Fruit fly (Drosophila melanogaster) whole organism, prepupa: Measurements from ENCODE around the gene CG9536.

Experiments used
- CG11294 ChIP-seq: fragments of 200-800 bp; sonication (Bioruptor generic); IDR thresholded peaks from 2 replicates; pipeline ENCODE4 v1.3.6; 2022; ENCODE audit warnings: missing biosample characterization, missing genetic modification characterization
- CG11762 ChIP-seq: fragments of 200-800 bp; sonication (Bioruptor generic); optimal IDR thresholded peaks from 3 replicates; lab custom pipeline; 2016; ENCODE audit warnings: missing biosample characterization, missing genetic modification characterization; ENCODE audit not compliant: insufficient read depth
- CG11902 ChIP-seq: fragments of 200-800 bp; sonication (Bioruptor generic); optimal IDR thresholded peaks from 3 replicates; lab custom pipeline; 2016; ENCODE audit warnings: missing biosample characterization, missing genetic modification characterization
- CG15336 ChIP-seq: fragments of 200-800 bp; sonication (Bioruptor generic); IDR thresholded peaks from 2 replicates; pipeline ENCODE4 v1.3.6; 2022; ENCODE audit warnings: missing biosample characterization, missing genetic modification characterization
- CG1621 ChIP-seq: fragments of 200-800 bp; sonication (Bioruptor generic); optimal IDR thresholded peaks from 3 replicates; lab custom pipeline; 2018; ENCODE audit warnings: missing biosample characterization, mild to moderate bottlenecking, missing genetic modification characterization
- CG16779 ChIP-seq: fragments of 200-800 bp; sonication (Bioruptor generic); optimal IDR thresholded peaks from 3 replicates; lab custom pipeline; 2017; ENCODE audit warnings: missing biosample characterization, mild to moderate bottlenecking, missing genetic modification characterization
- CG3032 ChIP-seq: fragments of 200-800 bp; optimal IDR thresholded peaks from 2 replicates; lab custom pipeline; 2019; ENCODE audit warnings: missing biosample characterization, mild to moderate bottlenecking, missing genetic modification characterization, moderate library complexity
- CG32006 ChIP-seq: fragments of 200-800 bp; sonication (Bioruptor generic); optimal IDR thresholded peaks from 3 replicates; lab custom pipeline; 2017; ENCODE audit warnings: missing biosample characterization, mild to moderate bottlenecking, missing genetic modification characterization
- CG34406 ChIP-seq: fragments of 200-800 bp; sonication (Bioruptor generic); optimal IDR thresholded peaks from 3 replicates; lab custom pipeline; 2016; ENCODE audit warnings: missing biosample characterization, missing genetic modification characterization
- CG3919 ChIP-seq: fragments of 200-800 bp; sonication (Bioruptor generic); optimal IDR thresholded peaks from 3 replicates; lab custom pipeline; 2016; ENCODE audit warnings: missing biosample characterization, missing genetic modification characterization
- CG4318 ChIP-seq: fragments of 200-800 bp; sonication (Bioruptor generic); optimal IDR thresholded peaks from 3 replicates; lab custom pipeline; 2017; ENCODE audit warnings: missing biosample characterization, mild to moderate bottlenecking, missing genetic modification characterization
- CG6163 ChIP-seq: fragments of 200-800 bp; sonication (Bioruptor generic); IDR thresholded peaks from 3 replicates; pipeline ENCODE4 v1.3.6; 2022; ENCODE audit warnings: missing biosample characterization, missing genetic modification characterization
- CG6792 ChIP-seq: fragments of 200-800 bp; sonication (Bioruptor generic); optimal IDR thresholded peaks from 3 replicates; lab custom pipeline; 2016; ENCODE audit warnings: missing biosample characterization, missing genetic modification characterization
- CG6808 ChIP-seq: fragments of 200-800 bp; sonication (Bioruptor generic); optimal IDR thresholded peaks from 3 replicates; lab custom pipeline; 2017; ENCODE audit warnings: missing biosample characterization, missing genetic modification characterization, mild to moderate bottlenecking, moderate library complexity, missing genetic modification reagents
- CG6854 ChIP-seq: fragments of 200-800 bp; sonication (Bioruptor generic); optimal IDR thresholded peaks from 2 replicates; lab custom pipeline; 2017; ENCODE audit warnings: missing biosample characterization, mild to moderate bottlenecking, missing genetic modification characterization
- CG8119 ChIP-seq: fragments of 200-800 bp; sonication (Bioruptor generic); IDR thresholded peaks from 3 replicates; pipeline ENCODE4 v1.3.6; 2022; ENCODE audit warnings: missing biosample characterization, missing genetic modification characterization
- CG8632 ChIP-seq: fragments of 200-800 bp; sonication (Bioruptor generic); optimal IDR thresholded peaks from 3 replicates; lab custom pipeline; 2016; ENCODE audit warnings: missing biosample characterization, missing genetic modification characterization
- CG9139 ChIP-seq: fragments of 200-800 bp; sonication (Bioruptor generic); optimal IDR thresholded peaks from 3 replicates; lab custom pipeline; 2017; ENCODE audit warnings: missing biosample characterization, mild to moderate bottlenecking, missing genetic modification characterization
- Eip75B ChIP-seq: fragments of 200-800 bp; sonication (Bioruptor generic); optimal IDR thresholded peaks from 3 replicates; lab custom pipeline; 2016; ENCODE audit warnings: missing biosample characterization, missing genetic modification characterization
- Eip78C ChIP-seq: fragments of 200-800 bp; sonication (Bioruptor generic); peaks from one replicate; lab custom pipeline; 2016; ENCODE audit warnings: missing biosample characterization, missing genetic modification characterization
- Eip93F ChIP-seq: fragments of 200-800 bp; sonication (Bioruptor generic); optimal IDR thresholded peaks from 2 replicates; lab custom pipeline; 2016; ENCODE audit warnings: missing biosample characterization, mild to moderate bottlenecking, missing genetic modification characterization
- Ets21C ChIP-seq: fragments of 200-800 bp; sonication (Bioruptor generic); optimal IDR thresholded peaks from 3 replicates; lab custom pipeline; 2016; ENCODE audit warnings: missing biosample characterization, missing genetic modification characterization
- Ets96B ChIP-seq: fragments of 200-800 bp; optimal IDR thresholded peaks from 2 replicates; lab custom pipeline; 2019; ENCODE audit warnings: missing biosample characterization, mild to moderate bottlenecking, missing genetic modification characterization, moderate library complexity
- Gug ChIP-seq: fragments of 200-800 bp; sonication (Bioruptor generic); IDR thresholded peaks from 2 replicates; pipeline ENCODE4 v1.3.6; 2022; ENCODE audit warnings: missing biosample characterization, missing genetic modification characterization
- Hr38 ChIP-seq: sonication (Bioruptor generic); optimal IDR thresholded peaks from 2 replicates; lab custom pipeline; 2016; ENCODE audit warnings: missing biosample characterization, missing genetic modification characterization
- Hr39 ChIP-seq: fragments of 200-800 bp; sonication (Bioruptor generic); optimal IDR thresholded peaks from 2 replicates; lab custom pipeline; 2016; ENCODE audit warnings: missing biosample characterization, missing genetic modification characterization
- Lpt ChIP-seq: fragments of 200-800 bp; sonication (Bioruptor generic); optimal IDR thresholded peaks from 3 replicates; lab custom pipeline; 2016; ENCODE audit warnings: missing biosample characterization, missing genetic modification characterization
- Met ChIP-seq: fragments of 200-800 bp; sonication (Bioruptor generic); optimal IDR thresholded peaks from 3 replicates; lab custom pipeline; 2016; ENCODE audit warnings: missing biosample characterization, missing genetic modification characterization
- Smox ChIP-seq: fragments of 200-800 bp; sonication (Bioruptor generic); optimal IDR thresholded peaks from 3 replicates; lab custom pipeline; 2016; ENCODE audit warnings: missing biosample characterization, missing genetic modification characterization
- Sox102F ChIP-seq: fragments of 200-800 bp; sonication (Bioruptor generic); optimal IDR thresholded peaks from 2 replicates; lab custom pipeline; 2016; ENCODE audit warnings: missing biosample characterization, mild to moderate bottlenecking, missing genetic modification characterization
- Sox14 ChIP-seq: fragments of 200-800 bp; sonication (Bioruptor generic); optimal IDR thresholded peaks from 3 replicates; lab custom pipeline; 2016; ENCODE audit warnings: missing biosample characterization, missing genetic modification characterization
- Sox15 ChIP-seq: fragments of 200-800 bp; sonication (Bioruptor generic); optimal IDR thresholded peaks from 3 replicates; lab custom pipeline; 2016; ENCODE audit warnings: missing biosample characterization, missing genetic modification characterization
- acj6 ChIP-seq: fragments of 200-800 bp; sonication (Bioruptor generic); optimal IDR thresholded peaks from 3 replicates; lab custom pipeline; 2016; ENCODE audit warnings: missing biosample characterization, missing genetic modification characterization
- dac ChIP-seq: fragments of 200-800 bp; sonication (Bioruptor generic); optimal IDR thresholded peaks from 2 replicates; lab custom pipeline; 2017; ENCODE audit warnings: missing biosample characterization, mild to moderate bottlenecking, missing genetic modification characterization
- dsx ChIP-seq: fragments of 200-800 bp; optimal IDR thresholded peaks from 3 replicates; lab custom pipeline; 2019; ENCODE audit warnings: missing biosample characterization, mild to moderate bottlenecking, missing genetic modification characterization, moderate library complexity; ENCODE audit not compliant: poor library complexity, severe bottlenecking
- eg ChIP-seq: fragments of 200-800 bp; sonication (Bioruptor generic); IDR thresholded peaks from 3 replicates; pipeline ENCODE4 v1.3.6; 2022; ENCODE audit warnings: missing biosample characterization, missing genetic modification characterization
- esn ChIP-seq: fragments of 200-800 bp; sonication (Bioruptor generic); optimal IDR thresholded peaks from 2 replicates; lab custom pipeline; 2016; ENCODE audit warnings: missing biosample characterization, mild to moderate bottlenecking, missing genetic modification characterization, moderate library complexity
- fd59A ChIP-seq: fragments of 200-800 bp; sonication (Bioruptor generic); optimal IDR thresholded peaks from 2 replicates; lab custom pipeline; 2017; ENCODE audit warnings: missing biosample characterization, mild to moderate bottlenecking, missing genetic modification characterization, missing genetic modification reagents
- fkh ChIP-seq: fragments of 200-800 bp; sonication (Bioruptor generic); optimal IDR thresholded peaks from 3 replicates; lab custom pipeline; 2017; ENCODE audit warnings: missing biosample characterization, mild to moderate bottlenecking, missing genetic modification characterization, moderate library complexity
- net ChIP-seq: fragments of 200-800 bp; sonication (Bioruptor generic); optimal IDR thresholded peaks from 3 replicates; lab custom pipeline; 2016; ENCODE audit warnings: missing biosample characterization, missing genetic modification characterization
- pdm3 ChIP-seq: fragments of 200-800 bp; sonication (Bioruptor generic); optimal IDR thresholded peaks from 3 replicates; lab custom pipeline; 2016; ENCODE audit warnings: missing biosample characterization, missing genetic modification characterization
- salr ChIP-seq, 2 experiments: fragments of 200-800 bp; sonication (Bioruptor generic); optimal IDR thresholded peaks; 3 replicates each; lab custom pipeline; 2016 to 2018; ENCODE audit warnings: missing biosample characterization in 2 of 2, missing genetic modification characterization in 2 of 2, mild to moderate bottlenecking in 1 of 2
- spab ChIP-seq: fragments of 200-800 bp; sonication (Bioruptor generic); optimal IDR thresholded peaks from 2 replicates; lab custom pipeline; 2017; ENCODE audit warnings: missing biosample characterization, mild to moderate bottlenecking, missing genetic modification characterization, missing genetic modification reagents
- ss ChIP-seq, 2 experiments: fragments of 200-800 bp; sonication (Bioruptor generic); optimal IDR thresholded peaks; 2 replicates in 1 of 2; 3 replicates in 1 of 2; lab custom pipeline; 2017 to 2018; ENCODE audit warnings: mild to moderate bottlenecking in 2 of 2, missing biosample characterization in 2 of 2, missing genetic modification characterization in 2 of 2, moderate library complexity in 1 of 2
- topi ChIP-seq: fragments of 200-800 bp; sonication (Bioruptor generic); optimal IDR thresholded peaks from 3 replicates; lab custom pipeline; 2016; ENCODE audit warnings: missing biosample characterization, missing genetic modification characterization
- vri ChIP-seq: fragments of 200-800 bp; sonication (Bioruptor generic); optimal IDR thresholded peaks from 3 replicates; lab custom pipeline; 2016; ENCODE audit warnings: missing biosample characterization, mild to moderate bottlenecking, missing genetic modification characterization

The CG9536 gene

dm6 chr2L:6481310-6481738 lies 4.5 kb upstream of the CG9536 start:
- no peak for TF ChIP-seq salr (GFP tag; optimal IDR thresholded peaks at IDR 0.05; lab: Kevin White, UChicago)
- peak; percentile 24; the same call in 1 of the 2 replicates for TF ChIP-seq Gug (GFP tag; lab: Robert Waterston, UW)
- TF ChIP-seq CG15336 (GFP tag; lab: Robert Waterston, UW): 0 out of 2 replicates have a peak, but pooled peaks have one; percentile 23
- no peak for TF ChIP-seq Sox15
- no peak for TF ChIP-seq CG9139
- TF ChIP-seq CG1621 (tag; lab: Kevin White, UChicago): peak; percentile 31
- TF ChIP-seq dac: no peak
- no peak for TF ChIP-seq CG6808 (GFP tag; lab: Kevin White, UChicago)
- TF ChIP-seq fkh: peak; percentile 53
- TF ChIP-seq CG34406 (GFP tag; lab: Kevin White, UChicago): no peak
- TF ChIP-seq Lpt (GFP tag; lab: Kevin White, UChicago): peak; percentile 4
- peak; percentile 62; the same call in 2 of the 3 replicates for TF ChIP-seq CG6163 (GFP tag; lab: Robert Waterston, UW)
- TF ChIP-seq CG32006 (GFP tag; lab: Kevin White, UChicago): no peak
- no peak for TF ChIP-seq Eip93F (GFP tag; lab: Kevin White, UChicago)
- TF ChIP-seq esn (GFP tag; lab: Kevin White, UChicago): no peak
- no peak for TF ChIP-seq Hr38
- peak in 1 of 2 experiments; percentile 21 for TF ChIP-seq ss (GFP tag; optimal IDR thresholded peaks at IDR 0.05; lab: Kevin White, UChicago)
- no peak for TF ChIP-seq CG3919 (GFP tag; lab: Kevin White, UChicago)
- TF ChIP-seq Sox102F (GFP tag; lab: Kevin White, UChicago): no peak
- no peak for TF ChIP-seq Hr39 (GFP tag; lab: Kevin White, UChicago)
- peak; percentile 80 for TF ChIP-seq Eip78C
- no peak for TF ChIP-seq Ets21C (GFP tag; lab: Kevin White, UChicago)
- no peak for TF ChIP-seq CG16779

dm6 chr2L:6480212-6480994 lies 3.6 kb upstream of the CG9536 start, which contains the start of the genes Sec61alpha and Daxx:
TSS of gene Sec61alpha (minus strand) at chr2L:6480575.
TSS of gene Daxx (plus strand) at chr2L:6480929.
- TF ChIP-seq CG6854 (GFP tag; lab: Kevin White, UChicago) (peak; percentile 66), Sox14 (GFP tag; lab: Kevin White, UChicago) (peak; percentile 84), CG8119 (GFP tag; lab: Robert Waterston, UW) (peak; percentile 83), Ets96B (tag; lab: Kevin White, UChicago) (peak; percentile 58), dac (peak; percentile 60), topi (GFP tag; lab: Kevin White, UChicago) (peak; percentile 81), eg (GFP tag; lab: Robert Waterston, UW) (peak; percentile 83), CG3919 (GFP tag; lab: Kevin White, UChicago) (peak; percentile 85), Smox (GFP tag; lab: Kevin White, UChicago) (peak; percentile 79), fd59A (GFP tag; lab: Kevin White, UChicago) (peak; percentile 65), vri (GFP tag; lab: Kevin White, UChicago) (peak; percentile 50), Eip93F (GFP tag; lab: Kevin White, UChicago) (peak; percentile 80), CG11762 (GFP tag; lab: Kevin White, UChicago) (peak; percentile 74), ss (GFP tag; optimal IDR thresholded peaks at IDR 0.05; lab: Kevin White, UChicago) (peak; percentile 9 to 41), CG6792 (peak; percentile 78), Lpt (GFP tag; lab: Kevin White, UChicago) (peak; percentile 46), CG34406 (GFP tag; lab: Kevin White, UChicago) (peak; percentile 64), fkh (peak; percentile 64), net (GFP tag; lab: Kevin White, UChicago) (peak; percentile 64), CG6163 (GFP tag; lab: Robert Waterston, UW) (peak; percentile 70), CG4318 (GFP tag; lab: Kevin White, UChicago) (no peak), CG11902 (GFP tag; lab: Kevin White, UChicago) (peak; percentile 78), CG3032 (peak; percentile 79), CG11294 (GFP tag; lab: Robert Waterston, UW) (peak; percentile 74), Sox102F (GFP tag; lab: Kevin White, UChicago) (peak; percentile 79), acj6 (peak; percentile 85), Ets21C (GFP tag; lab: Kevin White, UChicago) (peak; percentile 85), CG8632 (GFP tag; lab: Kevin White, UChicago) (peak; percentile 63), Sox15 (peak; percentile 81), Gug (GFP tag; lab: Robert Waterston, UW) (peak; percentile 73), Met (peak; percentile 85), Eip75B (GFP tag; lab: Kevin White, UChicago) (peak; percentile 80), spab (no peak), dsx (GFP tag; lab: Kevin White, UChicago) (peak; percentile 36), CG32006 (GFP tag; lab: Kevin White, UChicago) (peak; percentile 77), pdm3 (GFP tag; lab: Kevin White, UChicago) (peak; percentile 89)
